Fruit fly (Drosophila melanogaster): ENCODE data around the gene TSG101.

Gene TSG101

DNA sequence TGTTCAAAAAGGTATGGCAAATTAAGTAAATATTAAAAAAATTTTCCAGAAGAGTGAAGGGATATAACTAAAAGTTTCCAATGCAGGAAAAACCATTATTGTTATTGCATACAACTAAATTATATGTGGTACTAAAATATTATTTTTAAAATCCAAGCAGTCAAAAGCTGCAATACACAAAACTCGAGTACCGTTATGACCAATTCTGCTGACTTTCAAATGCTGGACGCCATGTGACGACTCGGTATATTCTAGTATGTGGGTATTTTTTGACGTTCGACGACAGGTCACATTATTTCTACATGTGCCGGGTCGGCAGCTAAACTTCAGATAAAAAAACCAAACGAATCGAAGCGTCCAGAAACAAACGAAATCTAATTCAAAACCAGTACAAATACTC lies 34.0 kb upstream of the TSG101 start (continued):
- TF ChIP-seq Sry-β (GFP tag; optimal IDR thresholded peaks at IDR 0.05) (no peak), CG12071 (GFP tag; optimal IDR thresholded peaks at IDR 0.05) (no peak), CG3407 (GFP tag; optimal IDR thresholded peaks at IDR 0.05) (no peak), CG10274 (GFP tag; optimal IDR thresholded peaks at IDR 0.05) (no peak), CG8924 (tag; optimal IDR thresholded peaks at IDR 0.05) (peak; percentile 8), CG11093 (GFP tag; IDR thresholded peaks at IDR 0.05) (no peak), CG3995 (GFP tag; optimal IDR thresholded peaks at IDR 0.05) (peak; percentile 33), esg (GFP tag; conservative IDR thresholded peaks at IDR 0.05) (no peak), Chrac-16 (GFP tag; optimal IDR thresholded peaks at IDR 0.05) (no peak), Meics (GFP tag; optimal IDR thresholded peaks at IDR 0.05) (no peak), CG6689 (GFP tag; IDR thresholded peaks at IDR 0.05) (no peak), CG17829 (tag; optimal IDR thresholded peaks at IDR 0.05) (peak; percentile 25), CG12155 (GFP tag; optimal IDR thresholded peaks at IDR 0.05) (no peak), pnt (GFP tag; optimal IDR thresholded peaks at IDR 0.05) (no peak), Hr78 (GFP tag; optimal IDR thresholded peaks at IDR 0.05) (no peak), abd-A (tag; optimal IDR thresholded peaks at IDR 0.05) (peak; percentile 59), disco-r (GFP tag; optimal IDR thresholded peaks at IDR 0.05) (no peak), CG2116 (GFP tag; optimal IDR thresholded peaks at IDR 0.05) (peak; percentile 29), Ada2b (GFP tag; IDR thresholded peaks at IDR 0.05) (no peak), en (GFP tag; optimal IDR thresholded peaks at IDR 0.05) (no peak), CG10959 (GFP tag; IDR thresholded peaks at IDR 0.05) (no peak), org-1 (GFP tag; optimal IDR thresholded peaks at IDR 0.05) (no peak), mam (GFP tag; optimal IDR thresholded peaks at IDR 0.05) (peak; percentile 11), Oaz (GFP tag; IDR thresholded peaks at IDR 0.05) (no peak), crol (GFP tag; IDR thresholded peaks at IDR 0.05) (no peak), jumu (GFP tag; optimal IDR thresholded peaks at IDR 0.05) (peak; percentile 19), slbo (GFP tag; IDR thresholded peaks at IDR 0.05) (peak; percentile 33; the same call in 1 of the 2 replicates), CG17186 (GFP tag; optimal IDR thresholded peaks at IDR 0.05) (peak; percentile 41), hbn (GFP tag; IDR thresholded peaks at IDR 0.05; ENCODE audit: partially characterized antibody) (no peak), Ravus (GFP tag; IDR thresholded peaks at IDR 0.05) (no peak), hkb (optimal IDR thresholded peaks at IDR 0.05) (peak; percentile 19), hkb (GFP tag; IDR thresholded peaks at IDR 0.05) (no peak), Myb (GFP tag; optimal IDR thresholded peaks at IDR 0.05) (peak; percentile 96), CG7357 (GFP tag; IDR thresholded peaks at IDR 0.05) (no peak), NfI (GFP tag; optimal IDR thresholded peaks at IDR 0.05) (no peak), CG10565 (GFP tag; optimal IDR thresholded peaks at IDR 0.05) (no peak), CG32767 (GFP tag; IDR thresholded peaks at IDR 0.05) (no peak), tup (GFP tag; optimal IDR thresholded peaks at IDR 0.05) (no peak), sob (GFP tag; IDR thresholded peaks at IDR 0.05) (peak; percentile 45; the same call in 1 of the 2 replicates), klu (GFP tag; IDR thresholded peaks at IDR 0.05) (no peak), CG2199 (GFP tag; IDR thresholded peaks at IDR 0.05) (peak; percentile 87), kah (GFP tag; optimal IDR thresholded peaks at IDR 0.05) (no peak), CG12659 (GFP tag; optimal IDR thresholded peaks at IDR 0.05) (peak; percentile 66), CG17802 (tag; optimal IDR thresholded peaks at IDR 0.05) (peak; percentile 88), exex (tag; optimal IDR thresholded peaks at IDR 0.05) (no peak), dysf (GFP tag; IDR thresholded peaks at IDR 0.05) (no peak), NFAT (GFP tag; IDR thresholded peaks at IDR 0.05) (peak; percentile 29; the same call in 1 of the 2 replicates), dan (GFP tag; IDR thresholded peaks at IDR 0.05) (no peak), CG13287 (GFP tag; IDR thresholded peaks at IDR 0.05; ENCODE audit: partially characterized antibody) (peak; percentile 50; the same call in 1 of the 2 replicates), kni (GFP tag; optimal IDR thresholded peaks at IDR 0.05) (no peak), CG10654 (GFP tag; optimal IDR thresholded peaks at IDR 0.05) (no peak), sd (tag; optimal IDR thresholded peaks at IDR 0.05) (no peak)
